Worm (Caenorhabditis elegans): Measurements from ENCODE around the gene srx-77.

Gene srx-77

DNA sequence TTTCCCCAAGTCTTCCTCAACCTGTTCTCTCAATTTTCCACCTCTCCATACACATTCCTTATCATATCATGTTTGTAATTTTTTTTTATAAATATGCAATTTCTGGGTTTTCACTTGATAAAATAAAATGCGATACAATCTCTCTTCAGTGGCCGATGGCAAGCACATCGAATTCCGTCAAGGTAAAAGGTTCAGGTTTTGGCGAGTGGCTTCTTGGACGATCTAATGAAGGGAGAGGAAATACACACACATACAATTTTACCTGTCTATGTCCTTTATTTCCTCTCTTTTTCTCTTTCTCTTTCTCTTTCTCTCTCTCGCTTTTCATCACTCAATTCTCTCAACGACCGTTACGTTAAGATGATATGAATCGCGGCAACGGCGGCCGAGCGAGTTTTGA, 17.1 kb downstream of the srx-77 start:
- TF ChIP-seq mbf-1 (tag; optimal IDR thresholded peaks at IDR 0.05), result no peak
- TF ChIP-seq nhr-12 (tag; optimal IDR thresholded peaks at IDR 0.05), result no peak
- TF ChIP-seq nhr-237 (tag; optimal IDR thresholded peaks at IDR 0.05), result no peak
- TF ChIP-seq nhr-23 (tag; optimal IDR thresholded peaks at IDR 0.05), result no peak
- no peak for TF ChIP-seq mab-5 (tag; optimal IDR thresholded peaks at IDR 0.05)
- no peak for TF ChIP-seq nhr-10 (tag; optimal IDR thresholded peaks at IDR 0.05)
- peak; percentile 18 for TF ChIP-seq gmeb-1 (tag; optimal IDR thresholded peaks at IDR 0.05)
- TF ChIP-seq nhr-25 (tag; optimal IDR thresholded peaks at IDR 0.05), result peak; percentile 44
- peak; percentile 7 for TF ChIP-seq peb-1 (tag; optimal IDR thresholded peaks at IDR 0.05)
- TF ChIP-seq zag-1 (tag; optimal IDR thresholded peaks at IDR 0.05), result no peak
- no peak for TF ChIP-seq F13H6.1 (tag; optimal IDR thresholded peaks at IDR 0.05)
- TF ChIP-seq ceh-82 (tag; optimal IDR thresholded peaks at IDR 0.05), result no peak
- TF ChIP-seq Y55F3AM.14 (GFP tag; optimal IDR thresholded peaks at IDR 0.05), result no peak
- TF ChIP-seq C34F6.9 (tag; optimal IDR thresholded peaks at IDR 0.05), result no peak
- TF ChIP-seq sma-9 (GFP tag; optimal IDR thresholded peaks at IDR 0.05), result no peak
- no peak for TF ChIP-seq sma-9 (tag; optimal IDR thresholded peaks at IDR 0.05)
- TF ChIP-seq alr-1 (tag; optimal IDR thresholded peaks at IDR 0.05), result no peak
- TF ChIP-seq mdl-1 (tag; optimal IDR thresholded peaks at IDR 0.05), result no peak
- peak; percentile 77 for TF ChIP-seq blmp-1 (tag; optimal IDR thresholded peaks at IDR 0.05; ENCODE audit: insufficient read depth)
- no peak for TF ChIP-seq nhr-129 (tag; optimal IDR thresholded peaks at IDR 0.05)
- no peak for TF ChIP-seq egl-27 (tag; optimal IDR thresholded peaks at IDR 0.05)
- TF ChIP-seq ama-1 (optimal IDR thresholded peaks at IDR 0.05), result no peak
- no peak for TF ChIP-seq lsy-2 (tag; optimal IDR thresholded peaks at IDR 0.05)
- peak; percentile 23 for TF ChIP-seq fos-1 (tag; optimal IDR thresholded peaks at IDR 0.05)
- TF ChIP-seq nhr-21 (tag; optimal IDR thresholded peaks at IDR 0.05), result peak; percentile 23

DNA sequence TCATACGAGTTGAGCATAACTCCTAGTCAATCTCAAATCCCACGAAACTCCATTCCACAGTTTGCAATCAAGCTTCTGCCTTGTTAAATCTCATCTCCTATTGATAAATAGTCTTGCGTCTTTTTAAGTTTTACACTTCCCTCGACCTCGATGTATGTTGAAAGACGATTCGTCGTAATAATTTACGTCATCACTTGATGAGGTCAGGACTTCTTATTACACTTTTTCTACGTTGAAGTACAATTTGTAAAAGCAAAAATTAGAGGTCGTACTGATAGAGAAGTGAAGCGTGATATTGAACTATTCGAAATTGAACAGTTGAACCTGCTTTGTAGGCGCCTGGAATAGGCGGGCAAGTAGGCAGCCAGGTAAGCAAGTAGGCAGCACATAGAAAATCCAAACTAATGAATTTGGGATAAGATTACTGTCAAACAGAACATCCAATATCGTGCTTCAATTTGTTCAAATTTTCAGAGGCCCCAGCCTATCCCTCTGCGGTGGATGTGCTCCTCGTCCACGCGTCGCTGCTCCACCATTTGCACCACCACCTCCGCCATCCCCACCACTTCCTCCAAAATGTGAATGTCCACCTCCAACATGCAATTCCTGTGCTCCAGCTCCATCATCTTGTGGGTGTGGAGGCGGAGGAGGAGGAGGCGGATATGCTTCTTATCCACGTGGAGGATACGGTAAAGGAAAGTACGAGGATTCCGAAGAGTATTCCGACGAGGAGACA, 18.7 kb downstream of the srx-77 start:
- TF ChIP-seq gmeb-1 (tag; optimal IDR thresholded peaks at IDR 0.05), result no peak

DNA sequence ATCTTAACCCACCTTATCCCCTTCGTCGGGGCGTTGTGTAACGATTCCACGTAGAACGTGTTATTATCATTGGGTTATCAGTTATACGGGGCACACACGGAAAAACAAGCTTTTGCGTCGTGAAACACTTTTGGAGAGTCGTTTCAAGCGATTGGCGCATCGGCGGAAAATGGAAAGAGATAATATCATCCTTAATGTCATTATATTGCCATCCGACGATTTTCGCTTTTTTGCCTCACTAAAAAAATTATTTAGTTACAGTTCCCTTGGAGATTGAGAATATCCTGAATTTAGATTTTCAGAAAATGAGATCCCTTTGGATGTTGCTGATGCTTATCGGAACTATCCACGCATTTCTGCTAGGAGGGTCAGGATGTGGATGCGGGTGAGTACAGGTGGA, 20.0 kb downstream of the srx-77 start, which contains the start of gene F41F3.8:
Gene F41F3.8, plus strand, starts transcription at position 301 of the 400 bp plus-strand sequence.
- TF ChIP-seq nhr-237 (tag; optimal IDR thresholded peaks at IDR 0.05) (no peak), unc-39 (tag; optimal IDR thresholded peaks at IDR 0.05) (no peak), lsy-2 (tag; optimal IDR thresholded peaks at IDR 0.05) (no peak), skn-1 (tag; optimal IDR thresholded peaks at IDR 0.05) (no peak), nhr-25 (tag; optimal IDR thresholded peaks at IDR 0.05) (no peak), sma-3 (GFP tag; optimal IDR thresholded peaks at IDR 0.05) (no peak), F13H6.1 (tag; optimal IDR thresholded peaks at IDR 0.05) (no peak)

DNA sequence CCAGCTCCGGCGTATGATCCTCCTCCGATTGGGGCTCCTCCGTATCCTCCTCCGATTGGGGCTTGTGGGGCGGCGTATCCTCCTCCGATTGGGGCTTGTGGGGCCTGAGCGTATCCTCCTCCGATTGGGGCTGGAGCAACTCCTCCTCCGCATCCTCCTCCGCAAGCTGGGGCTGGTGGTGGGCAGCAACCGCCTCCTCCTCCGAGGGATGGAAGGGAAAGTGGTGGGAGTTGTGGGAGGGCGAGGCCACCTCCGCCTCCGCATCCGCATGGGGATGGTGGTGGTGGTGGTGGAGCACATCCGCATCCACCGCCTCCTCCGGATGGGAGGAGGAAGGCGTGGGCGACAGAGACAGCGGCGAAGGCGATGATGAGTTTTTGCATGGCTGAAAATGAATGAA, 20.7 kb downstream of the srx-77 start, which contains the start of gene F41F3.3:
Gene F41F3.3, minus strand, starts transcription at position 383 of the 400 bp plus-strand sequence.
- TF ChIP-seq ama-1 (optimal IDR thresholded peaks at IDR 0.05) (peak; percentile 74), mab-5 (tag; optimal IDR thresholded peaks at IDR 0.05) (no peak), lin-13 (GFP tag; optimal IDR thresholded peaks at IDR 0.05) (no peak), sma-3 (GFP tag; optimal IDR thresholded peaks at IDR 0.05) (no peak), unc-39 (tag; optimal IDR thresholded peaks at IDR 0.05) (no peak), unc-55 (GFP tag; optimal IDR thresholded peaks at IDR 0.05) (no peak), fos-1 (tag; optimal IDR thresholded peaks at IDR 0.05) (no peak), ztf-11 (tag; optimal IDR thresholded peaks at IDR 0.05) (no peak), R02D3.7 (tag; optimal IDR thresholded peaks at IDR 0.05) (no peak), nhr-237 (tag; optimal IDR thresholded peaks at IDR 0.05) (no peak), egl-27 (tag; optimal IDR thresholded peaks at IDR 0.05) (no peak), mbf-1 (tag; optimal IDR thresholded peaks at IDR 0.05) (no peak), Y55F3AM.14 (GFP tag; optimal IDR thresholded peaks at IDR 0.05) (peak; percentile 80), blmp-1 (tag; optimal IDR thresholded peaks at IDR 0.05; ENCODE audit: insufficient read depth) (no peak), nhr-6 (tag; optimal IDR thresholded peaks at IDR 0.05) (no peak), F13H6.1 (tag; optimal IDR thresholded peaks at IDR 0.05) (peak; percentile 29), alr-1 (tag; optimal IDR thresholded peaks at IDR 0.05) (no peak), ztf-1 (GFP tag; conservative IDR thresholded peaks at IDR 0.05) (no peak), ztf-4 (tag; optimal IDR thresholded peaks at IDR 0.05) (no peak), nhr-25 (tag; optimal IDR thresholded peaks at IDR 0.05) (no peak)

Measured in whole organism, L2 larva.